Worm (Caenorhabditis elegans): ENCODE results near the gene msp-113.
A peak's percentile ranks its signal among the peaks of the same experiment; 100 is the strongest.

Gene msp-113

DNA sequence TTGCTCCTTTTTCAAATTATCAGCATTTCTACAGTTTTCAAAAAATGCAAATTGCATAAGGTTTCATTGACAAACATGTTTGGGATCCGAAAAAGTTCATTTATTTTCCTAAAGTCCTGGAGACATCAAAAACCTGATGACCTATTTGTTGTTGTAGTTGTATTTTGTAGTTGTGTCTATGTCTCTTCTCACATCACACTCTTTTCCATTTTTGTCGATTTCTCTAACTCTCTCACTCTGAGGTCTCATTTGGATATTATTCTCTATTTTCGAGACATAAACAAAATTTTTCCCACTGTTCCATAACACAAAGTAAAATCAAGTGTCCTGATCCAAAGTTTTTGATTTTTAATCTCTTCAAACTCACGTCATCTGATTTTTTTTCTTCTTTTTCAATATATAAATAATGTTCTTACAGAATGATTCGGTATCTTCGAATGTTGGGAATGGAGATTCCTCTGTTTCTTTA is 21.1 kb downstream of the msp-113 start, which contains the start of gene slc-46A:
Gene slc-46A, plus strand, starts transcription at position 419 of the 469 bp plus-strand sequence.
- TF ChIP-seq nhr-237 (tag; optimal IDR thresholded peaks at IDR 0.05) (no peak), ces-1 (GFP tag; optimal IDR thresholded peaks at IDR 0.05) (no peak), ceh-83 (GFP tag; optimal IDR thresholded peaks at IDR 0.05) (no peak), ztf-11 (tag; optimal IDR thresholded peaks at IDR 0.05) (no peak), mls-2 (tag; optimal IDR thresholded peaks at IDR 0.05) (no peak), cnd-1 (tag; optimal IDR thresholded peaks at IDR 0.05) (no peak), drap-1 (GFP tag; optimal IDR thresholded peaks at IDR 0.05) (no peak), sptf-1 (tag; optimal IDR thresholded peaks at IDR 0.05) (no peak), tbx-8 (GFP tag; optimal IDR thresholded peaks at IDR 0.05) (no peak), lin-32 (GFP tag; optimal IDR thresholded peaks at IDR 0.05) (no peak), nhr-28 (tag; optimal IDR thresholded peaks at IDR 0.05) (no peak), mab-5 (tag; optimal IDR thresholded peaks at IDR 0.05) (no peak), ceh-43 (GFP tag; optimal IDR thresholded peaks at IDR 0.05) (no peak), snpc-4 (tag; optimal IDR thresholded peaks at IDR 0.05) (no peak), hlh-1 (tag; optimal IDR thresholded peaks at IDR 0.05) (no peak), bed-3 (GFP tag; optimal IDR thresholded peaks at IDR 0.05) (no peak)

DNA sequence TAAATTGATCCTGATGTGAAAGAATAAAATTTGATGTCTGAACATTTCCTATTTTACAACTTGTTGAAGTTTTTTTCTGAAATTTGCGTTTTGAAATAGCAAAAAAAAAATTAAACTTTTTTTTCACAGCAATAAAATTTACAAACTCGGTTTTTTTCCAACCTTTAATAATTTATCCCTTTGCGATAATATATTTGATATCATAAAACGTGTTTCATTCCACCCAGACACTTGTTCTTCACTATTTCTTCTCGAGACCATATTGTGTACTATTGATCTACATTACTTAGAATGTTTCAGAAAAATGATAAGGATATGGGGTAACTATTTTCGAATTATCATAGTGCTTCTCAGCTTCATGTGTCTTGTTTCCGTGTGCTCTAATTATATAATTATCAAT is 28.4 kb downstream of the msp-113 start, which contains the start of gene Y4C6B.4:
Gene Y4C6B.4, plus strand, starts transcription at position 301 of the 400 bp plus-strand sequence.
- no peak for TF ChIP-seq tbx-8 (GFP tag; optimal IDR thresholded peaks at IDR 0.05)
- no peak for TF ChIP-seq nhr-237 (tag; optimal IDR thresholded peaks at IDR 0.05)

DNA sequence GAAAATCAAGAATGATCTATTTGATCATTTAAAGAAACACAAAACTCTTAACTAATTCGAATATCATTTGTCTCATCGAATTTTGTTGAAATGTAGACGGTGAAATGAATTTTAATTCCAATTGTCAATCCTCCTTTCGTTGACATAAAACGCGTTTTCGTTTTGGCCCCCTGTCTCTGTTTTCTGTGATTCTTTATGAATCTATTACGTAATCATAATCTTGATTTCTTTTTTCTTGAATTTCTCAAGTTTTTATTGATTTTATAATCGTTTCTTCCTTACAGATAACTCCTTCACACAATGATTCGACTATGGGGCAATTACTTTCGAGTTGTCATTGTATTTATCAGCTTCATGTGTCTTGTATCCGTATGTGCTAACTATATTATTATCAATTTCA is 34.4 kb downstream of the msp-113 start, which contains the start of gene Y4C6B.3:
Gene Y4C6B.3, plus strand, starts transcription at position 301 of the 400 bp plus-strand sequence.
- no peak for TF ChIP-seq sptf-1 (tag; optimal IDR thresholded peaks at IDR 0.05)
- peak; percentile 65 for TF ChIP-seq zip-8 (tag; optimal IDR thresholded peaks at IDR 0.05)

- TF ChIP-seq ceh-83 (GFP tag; optimal IDR thresholded peaks at IDR 0.05) (no peak), zip-8 (tag; optimal IDR thresholded peaks at IDR 0.05) (no peak), nhr-76 (tag; optimal IDR thresholded peaks at IDR 0.05) (no peak), cnd-1 (tag; optimal IDR thresholded peaks at IDR 0.05) (no peak), nhr-2 (tag; optimal IDR thresholded peaks at IDR 0.05) (no peak), ceh-43 (GFP tag; optimal IDR thresholded peaks at IDR 0.05) (no peak), lsy-2 (tag; optimal IDR thresholded peaks at IDR 0.05) (no peak), ztf-11 (tag; optimal IDR thresholded peaks at IDR 0.05) (no peak), nhr-28 (tag; optimal IDR thresholded peaks at IDR 0.05) (no peak), M03D4.4 (tag; optimal IDR thresholded peaks at IDR 0.05) (no peak), nhr-12 (tag; optimal IDR thresholded peaks at IDR 0.05) (no peak), blmp-1 (tag; optimal IDR thresholded peaks at IDR 0.05) (no peak), flh-1 (GFP tag; optimal IDR thresholded peaks at IDR 0.05) (no peak), ceh-39 (tag; optimal IDR thresholded peaks at IDR 0.05) (no peak), elt-1 (tag; optimal IDR thresholded peaks at IDR 0.05; ENCODE audit: borderline replicate concordance, insufficient read depth) (no peak), nhr-237 (tag; optimal IDR thresholded peaks at IDR 0.05) (no peak), drap-1 (GFP tag; optimal IDR thresholded peaks at IDR 0.05) (no peak), hlh-1 (tag; optimal IDR thresholded peaks at IDR 0.05) (no peak), sptf-1 (tag; optimal IDR thresholded peaks at IDR 0.05) (no peak)
Measured at ce11 chrIV:5333484-5333883, 35.7 kb downstream of the msp-113 start.

DNA sequence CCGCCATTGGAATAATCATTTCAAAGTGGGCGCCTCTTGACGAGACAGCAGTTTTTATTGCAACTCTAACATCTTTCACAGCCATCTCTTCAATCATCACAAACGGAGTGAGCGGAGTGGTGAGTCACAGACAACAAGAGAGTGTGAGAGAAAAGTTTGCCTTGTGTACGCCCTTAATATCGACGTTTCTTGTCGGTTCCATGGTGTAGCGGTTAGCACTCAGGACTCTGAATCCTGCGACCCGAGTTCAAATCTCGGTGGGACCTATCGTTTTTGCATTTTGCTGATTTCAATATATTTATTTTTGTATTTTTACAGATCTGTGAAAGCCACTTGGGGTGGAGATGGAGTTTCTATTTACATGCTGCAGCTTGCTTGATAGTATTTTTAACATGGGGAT is 36.8 kb downstream of the msp-113 start:
- TF ChIP-seq bed-3 (GFP tag; optimal IDR thresholded peaks at IDR 0.05), result peak; percentile 66
- TF ChIP-seq sem-2 (GFP tag; optimal IDR thresholded peaks at IDR 0.05), result no peak
- TF ChIP-seq elt-1 (tag; optimal IDR thresholded peaks at IDR 0.05; ENCODE audit: borderline replicate concordance, insufficient read depth), result no peak
- TF ChIP-seq hlh-1 (tag; optimal IDR thresholded peaks at IDR 0.05), result no peak
- TF ChIP-seq cnd-1 (tag; optimal IDR thresholded peaks at IDR 0.05), result no peak
- no peak for TF ChIP-seq unc-39 (tag; optimal IDR thresholded peaks at IDR 0.05)
- TF ChIP-seq lsy-2 (tag; optimal IDR thresholded peaks at IDR 0.05), result peak; percentile 12
- no peak for TF ChIP-seq sptf-1 (tag; optimal IDR thresholded peaks at IDR 0.05)
- TF ChIP-seq nhr-28 (tag; optimal IDR thresholded peaks at IDR 0.05), result no peak
- TF ChIP-seq ceh-83 (GFP tag; optimal IDR thresholded peaks at IDR 0.05), result peak; percentile 45
- TF ChIP-seq ceh-39 (tag; optimal IDR thresholded peaks at IDR 0.05), result no peak
- TF ChIP-seq mab-5 (tag; optimal IDR thresholded peaks at IDR 0.05), result no peak
- TF ChIP-seq nhr-12 (tag; optimal IDR thresholded peaks at IDR 0.05), result peak; percentile 12
- no peak for TF ChIP-seq M03D4.4 (tag; optimal IDR thresholded peaks at IDR 0.05)
- no peak for TF ChIP-seq ces-1 (GFP tag; optimal IDR thresholded peaks at IDR 0.05)
- peak; percentile 44 for TF ChIP-seq ceh-43 (GFP tag; optimal IDR thresholded peaks at IDR 0.05)
- TF ChIP-seq flh-1 (GFP tag; optimal IDR thresholded peaks at IDR 0.05), result no peak
- TF ChIP-seq unc-62 (GFP tag; optimal IDR thresholded peaks at IDR 0.05), result no peak
- no peak for TF ChIP-seq zip-8 (tag; optimal IDR thresholded peaks at IDR 0.05)
- no peak for TF ChIP-seq blmp-1 (tag; optimal IDR thresholded peaks at IDR 0.05)
- TF ChIP-seq snpc-4 (tag; optimal IDR thresholded peaks at IDR 0.05), result no peak
- no peak for TF ChIP-seq lin-13 (tag; optimal IDR thresholded peaks at IDR 0.05)
- TF ChIP-seq nhr-2 (tag; optimal IDR thresholded peaks at IDR 0.05), result no peak
- peak; percentile 20 for TF ChIP-seq mep-1 (tag; optimal IDR thresholded peaks at IDR 0.05)
- TF ChIP-seq tbx-8 (GFP tag; optimal IDR thresholded peaks at IDR 0.05), result no peak
- no peak for TF ChIP-seq lin-32 (GFP tag; optimal IDR thresholded peaks at IDR 0.05)

Measured in whole organism, mixed stage, embryonic.